Fruit fly (Drosophila melanogaster) whole organism, embryonic: Measurements from ENCODE around the gene NANS.
A peak's percentile ranks its signal among the peaks of the same experiment; 100 is the strongest.

Experiments used
- Atf-2 ChIP-seq: fragments of 200-800 bp; sonication (Bioruptor generic); optimal IDR thresholded peaks from 2 replicates; lab custom pipeline; 2016; ENCODE audit warnings: missing biosample characterization, missing genetic modification characterization
- BtbVII ChIP-seq: fragments of 200-800 bp; sonication (Bioruptor generic); optimal IDR thresholded peaks from 3 replicates; lab custom pipeline; 2017; ENCODE audit warnings: missing biosample characterization, mild to moderate bottlenecking, missing genetic modification characterization
- CG13775 ChIP-seq: fragments of 200-800 bp; sonication (Bioruptor generic); optimal IDR thresholded peaks from 3 replicates; lab custom pipeline; 2017; ENCODE audit warnings: missing biosample characterization, mild to moderate bottlenecking, missing genetic modification characterization
- CG15269 ChIP-seq: fragments of 200-800 bp; sonication (Bioruptor generic); optimal IDR thresholded peaks from 2 replicates; lab custom pipeline; 2018; ENCODE audit warnings: missing biosample characterization, mild to moderate bottlenecking, missing genetic modification characterization, moderate library complexity
- CG1602 ChIP-seq: fragments of 200-800 bp; sonication (Bioruptor generic); optimal IDR thresholded peaks from 3 replicates; lab custom pipeline; 2016; ENCODE audit warnings: missing biosample characterization, missing genetic modification characterization
- CG1603 ChIP-seq: fragments of 200-800 bp; sonication (Bioruptor generic); optimal IDR thresholded peaks from 2 replicates; lab custom pipeline; 2019; ENCODE audit warnings: missing biosample characterization, mild to moderate bottlenecking, missing genetic modification characterization, moderate library complexity
- CG1647 ChIP-seq: fragments of 200-800 bp; sonication (Bioruptor generic); optimal IDR thresholded peaks from 3 replicates; lab custom pipeline; 2016; ENCODE audit warnings: missing biosample characterization, missing genetic modification characterization
- CG17829 ChIP-seq: fragments of 200-800 bp; optimal IDR thresholded peaks from 2 replicates; lab custom pipeline; 2019; ENCODE audit warnings: missing biosample characterization, mild to moderate bottlenecking, missing genetic modification characterization, moderate library complexity
- CG18011 ChIP-seq: fragments of 200-800 bp; sonication (Bioruptor generic); optimal IDR thresholded peaks from 2 replicates; lab custom pipeline; 2017; ENCODE audit warnings: missing biosample characterization, missing genetic modification characterization, mild to moderate bottlenecking, moderate library complexity, missing genotype
- CG2712 ChIP-seq: fragments of 200-800 bp; optimal IDR thresholded peaks from 3 replicates; lab custom pipeline; 2019; ENCODE audit warnings: missing biosample characterization, mild to moderate bottlenecking, missing genetic modification characterization, moderate library complexity
- CG32772 ChIP-seq: fragments of 200-800 bp; sonication (Bioruptor generic); IDR thresholded peaks from 2 replicates; pipeline ENCODE4 v1.3.6; 2022; ENCODE audit warnings: missing biosample characterization, missing genetic modification characterization
- CG34224 ChIP-seq: fragments of 200-800 bp; sonication (Bioruptor generic); IDR thresholded peaks from 3 replicates; pipeline ENCODE4 v1.3.6; 2022; ENCODE audit warnings: missing biosample characterization, missing genetic modification characterization; ENCODE audit not compliant: partially characterized antibody
- CG34376 ChIP-seq: fragments of 200-800 bp; sonication (Bioruptor generic); optimal IDR thresholded peaks from 2 replicates; lab custom pipeline; 2018; ENCODE audit warnings: missing biosample characterization, mild to moderate bottlenecking, missing genetic modification characterization
- CG3838 ChIP-seq: fragments of 200-800 bp; sonication (Bioruptor generic); optimal IDR thresholded peaks from 3 replicates; lab custom pipeline; 2016; ENCODE audit warnings: missing biosample characterization, missing genetic modification characterization
- CG3847 ChIP-seq: fragments of 200-800 bp; sonication (Bioruptor generic); IDR thresholded peaks from 2 replicates; pipeline ENCODE4 v1.3.6; 2022; ENCODE audit warnings: missing biosample characterization, missing genetic modification characterization
- CG4617 ChIP-seq: fragments of 200-800 bp; sonication (Bioruptor generic); optimal IDR thresholded peaks from 3 replicates; lab custom pipeline; 2016; ENCODE audit warnings: missing biosample characterization, missing genetic modification characterization, borderline replicate concordance
- CG4820 ChIP-seq: fragments of 200-800 bp; sonication (Bioruptor generic); optimal IDR thresholded peaks from 3 replicates; lab custom pipeline; 2016; ENCODE audit warnings: missing biosample characterization, missing genetic modification characterization
- CG7839 ChIP-seq: fragments of 200-800 bp; sonication (Bioruptor generic); optimal IDR thresholded peaks from 3 replicates; lab custom pipeline; 2018; ENCODE audit warnings: missing biosample characterization, mild to moderate bottlenecking, missing genetic modification characterization, moderate library complexity
- ERR ChIP-seq: fragments of 200-800 bp; sonication (Bioruptor generic); optimal IDR thresholded peaks from 2 replicates; lab custom pipeline; 2016; ENCODE audit warnings: missing biosample characterization, missing genetic modification characterization
- Eip74EF ChIP-seq, 2 experiments: fragments of 200-800 bp in 1 of 2; fragments of >200 bp in 1 of 2; sonication (Bioruptor generic) in 1 of 2; optimal IDR thresholded peaks; 2 replicates each; lab custom pipeline; 2017 to 2019; ENCODE audit warnings: missing biosample characterization in 2 of 2, missing genetic modification characterization in 2 of 2, mild to moderate bottlenecking in 1 of 2, moderate library complexity in 1 of 2
- Fer1 ChIP-seq: fragments of 200-800 bp; sonication (Bioruptor generic); optimal IDR thresholded peaks from 2 replicates; lab custom pipeline; 2017; ENCODE audit warnings: missing biosample characterization, mild to moderate bottlenecking, missing genetic modification characterization
- Fer3 ChIP-seq: fragments of 200-800 bp; sonication (Bioruptor generic); optimal IDR thresholded peaks from 2 replicates; lab custom pipeline; 2018; ENCODE audit warnings: missing biosample characterization, mild to moderate bottlenecking, missing genetic modification characterization, moderate library complexity
- Gug ChIP-seq: fragments of 200-800 bp; sonication (Bioruptor generic); IDR thresholded peaks from 4 replicates; pipeline ENCODE4 v1.3.6; 2022; ENCODE audit warnings: missing biosample characterization, missing genetic modification characterization
- HHEX ChIP-seq: fragments of 200-800 bp; sonication (Bioruptor generic); optimal IDR thresholded peaks from 3 replicates; lab custom pipeline; 2017; ENCODE audit warnings: missing biosample characterization, mild to moderate bottlenecking, missing genetic modification characterization, missing genetic modification reagents
- NFAT ChIP-seq: fragments of 200-800 bp; sonication (Bioruptor generic); IDR thresholded peaks from 2 replicates; pipeline ENCODE4 v1.3.6; 2022; ENCODE audit warnings: missing biosample characterization, missing genetic modification characterization
- Opbp ChIP-seq: fragments of 200-800 bp; sonication (Bioruptor generic); IDR thresholded peaks from 3 replicates; pipeline ENCODE4 v1.3.6; 2022; ENCODE audit warnings: missing biosample characterization, missing genetic modification characterization; ENCODE audit not compliant: partially characterized antibody
- Optix ChIP-seq: fragments of 200-800 bp; sonication (Bioruptor generic); IDR thresholded peaks from 3 replicates; pipeline ENCODE4 v1.3.6; 2022; ENCODE audit warnings: missing biosample characterization, missing genetic modification characterization
- Scr ChIP-seq: fragments of 200-800 bp; sonication (Bioruptor generic); IDR thresholded peaks from 2 replicates; pipeline ENCODE4 v1.3.6; 2022; ENCODE audit warnings: missing biosample characterization, missing genetic modification characterization; ENCODE audit not compliant: partially characterized antibody
- Six4 ChIP-seq: fragments of 200-800 bp; sonication (Bioruptor generic); optimal IDR thresholded peaks from 2 replicates; lab custom pipeline; 2016; ENCODE audit warnings: missing biosample characterization, missing genetic modification characterization
- cwo ChIP-seq: fragments of 200-800 bp; sonication (Bioruptor generic); optimal IDR thresholded peaks from 3 replicates; lab custom pipeline; 2017; ENCODE audit warnings: missing biosample characterization, missing genetic modification characterization, mild to moderate bottlenecking, moderate library complexity, missing genetic modification reagents
- dpn ChIP-seq, 2 experiments: fragments of 200-800 bp; sonication (Bioruptor generic); optimal IDR thresholded peaks; 3 replicates each; lab custom pipeline; 2016; ENCODE audit warnings: missing biosample characterization in 2 of 2, missing genetic modification characterization in 2 of 2
- ewg ChIP-seq: fragments of 200-800 bp; sonication (Bioruptor generic); optimal IDR thresholded peaks from 3 replicates; lab custom pipeline; 2017; ENCODE audit warnings: mild to moderate bottlenecking, missing biosample characterization, missing genetic modification reagents, missing genetic modification characterization
- eyg ChIP-seq: fragments of 200-800 bp; sonication (Bioruptor generic); optimal IDR thresholded peaks from 3 replicates; lab custom pipeline; 2016; ENCODE audit warnings: missing biosample characterization, missing genetic modification characterization
- fd96Cb ChIP-seq: fragments of 200-800 bp; sonication (Bioruptor generic); optimal IDR thresholded peaks from 2 replicates; lab custom pipeline; 2018; ENCODE audit warnings: missing biosample characterization, mild to moderate bottlenecking, missing genetic modification characterization, moderate library complexity
- gro ChIP-seq: fragments of 200-800 bp; sonication (Bioruptor generic); optimal IDR thresholded peaks from 2 replicates; lab custom pipeline; 2016; ENCODE audit warnings: missing biosample characterization, missing genetic modification characterization
- gsb-n ChIP-seq: fragments of 200-800 bp; sonication (Bioruptor generic); optimal IDR thresholded peaks from 3 replicates; lab custom pipeline; 2018; ENCODE audit warnings: missing biosample characterization, mild to moderate bottlenecking, missing genetic modification characterization
- hth ChIP-seq: fragments of >200 bp; optimal IDR thresholded peaks from 2 replicates; lab custom pipeline; 2017; ENCODE audit warnings: inconsistent platforms
- inv ChIP-seq: fragments of 200-800 bp; sonication (Bioruptor generic); IDR thresholded peaks from 2 replicates; pipeline ENCODE4 v1.3.6; 2022; ENCODE audit warnings: missing biosample characterization, missing genetic modification characterization; ENCODE audit not compliant: partially characterized antibody
- jigr1 ChIP-seq: fragments of 200-800 bp; sonication (Bioruptor generic); IDR thresholded peaks from 3 replicates; pipeline ENCODE4 v1.3.6; 2022; ENCODE audit warnings: missing biosample characterization, missing genetic modification characterization
- nom ChIP-seq: fragments of 200-800 bp; sonication (Bioruptor generic); optimal IDR thresholded peaks from 2 replicates; lab custom pipeline; 2017; ENCODE audit warnings: missing biosample characterization, missing genetic modification characterization, mild to moderate bottlenecking, moderate library complexity, missing genetic modification reagents
- odd ChIP-seq: fragments of 200-800 bp; sonication (Bioruptor generic); optimal IDR thresholded peaks from 2 replicates; lab custom pipeline; 2017; ENCODE audit warnings: missing biosample characterization, mild to moderate bottlenecking, missing genetic modification characterization
- org-1 ChIP-seq: fragments of 200-800 bp; sonication (Bioruptor generic); optimal IDR thresholded peaks from 2 replicates; lab custom pipeline; 2017; ENCODE audit warnings: missing biosample characterization, missing genetic modification characterization
- psq ChIP-seq: fragments of 200-800 bp; sonication (Bioruptor generic); optimal IDR thresholded peaks from 2 replicates; lab custom pipeline; 2017; ENCODE audit warnings: missing biosample characterization, missing genetic modification characterization
- pzg ChIP-seq: fragments of 200-800 bp; sonication (Bioruptor generic); optimal IDR thresholded peaks from 3 replicates; lab custom pipeline; 2018; ENCODE audit warnings: missing biosample characterization, mild to moderate bottlenecking, missing genetic modification characterization, moderate library complexity
- repo ChIP-seq: fragments of 200-800 bp; sonication (Bioruptor generic); optimal IDR thresholded peaks from 2 replicates; lab custom pipeline; 2016; ENCODE audit warnings: missing biosample characterization, missing genetic modification characterization
- sim ChIP-seq: fragments of 200-800 bp; sonication (Bioruptor generic); IDR thresholded peaks from 2 replicates; pipeline ENCODE4 v1.3.6; 2022; ENCODE audit warnings: missing biosample characterization, missing genetic modification characterization
- sqz ChIP-seq: fragments of 200-800 bp; sonication (Bioruptor generic); optimal IDR thresholded peaks from 3 replicates; lab custom pipeline; 2018; ENCODE audit warnings: missing biosample characterization, mild to moderate bottlenecking, missing genetic modification characterization
- unc-4 ChIP-seq: fragments of 200-800 bp; sonication (Bioruptor generic); IDR thresholded peaks from 2 replicates; pipeline ENCODE4 v1.3.6; 2022; ENCODE audit warnings: missing biosample characterization, missing genetic modification characterization; ENCODE audit not compliant: partially characterized antibody
- wdn ChIP-seq: fragments of 200-800 bp; sonication (Bioruptor generic); IDR thresholded peaks from 2 replicates; pipeline ENCODE4 v1.3.6; 2022; ENCODE audit warnings: missing biosample characterization, missing genetic modification characterization
- wor ChIP-seq: fragments of 200-800 bp; sonication (Bioruptor generic); IDR thresholded peaks from 2 replicates; pipeline ENCODE4 v1.3.6; 2022; ENCODE audit warnings: missing biosample characterization, missing genetic modification characterization

NANS gene

DNA sequence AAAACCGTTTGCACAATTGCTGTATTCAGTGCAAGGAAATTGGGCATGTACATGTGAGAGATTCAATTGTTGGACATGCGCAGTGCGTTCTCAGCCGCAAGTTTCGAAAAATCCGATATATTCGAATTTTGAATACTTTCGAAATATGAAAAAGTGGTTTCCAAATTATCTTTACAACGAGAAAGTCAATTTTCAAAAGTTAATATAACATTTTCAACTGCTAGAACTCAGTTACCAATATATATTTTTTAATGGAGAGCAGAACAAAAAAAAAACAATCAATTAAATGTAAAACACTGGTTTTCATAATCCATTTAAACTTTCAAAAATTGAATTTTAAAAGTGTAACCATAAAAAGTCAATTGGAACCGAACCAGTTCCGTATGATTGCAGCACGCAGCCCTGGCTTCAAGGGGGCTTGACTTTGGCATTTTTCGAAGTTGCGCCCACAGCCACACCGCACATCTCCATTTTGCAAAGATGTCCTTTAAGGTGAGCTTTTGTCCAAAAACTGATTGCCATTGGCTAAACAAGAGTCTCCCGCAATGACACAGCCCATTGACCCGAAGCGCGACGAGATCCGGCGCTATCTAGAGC lies 3.9 kb upstream of the NANS start, which contains the start of the genes Scgbeta and CG17202 (continued):
- TF ChIP-seq cwo (no peak), wdn (GFP tag; lab: Robert Waterston, UW) (no peak), dpn (GFP tag; optimal IDR thresholded peaks at IDR 0.05; lab: Kevin White, UChicago) (peak in 1 of 2 experiments; percentile 17), psq (GFP tag; lab: Kevin White, UChicago) (no peak), sqz (GFP tag; lab: Kevin White, UChicago) (no peak), repo (GFP tag; lab: Kevin White, UChicago) (no peak), CG7839 (tag; lab: Kevin White, UChicago) (no peak), gro (GFP tag; lab: Kevin White, UChicago) (peak; percentile 42), pzg (GFP tag; lab: Kevin White, UChicago) (peak; percentile 78), CG1647 (GFP tag; lab: Kevin White, UChicago) (no peak), jigr1 (GFP tag; lab: Robert Waterston, UW) (no peak), HHEX (no peak), ewg (GFP tag; lab: Kevin White, UChicago) (peak; percentile 92), inv (no peak), eyg (GFP tag; lab: Kevin White, UChicago) (no peak), CG17829 (peak; percentile 27), Atf-2 (GFP tag; lab: Kevin White, UChicago) (no peak), CG3838 (no peak), Optix (GFP tag; lab: Robert Waterston, UW) (no peak), Fer3 (tag; lab: Kevin White, UChicago) (no peak), Six4 (no peak), CG34376 (peak; percentile 40), CG2712 (no peak), BtbVII (GFP tag; lab: Kevin White, UChicago) (no peak), CG13775 (GFP tag; lab: Kevin White, UChicago) (no peak), odd (GFP tag; lab: Kevin White, UChicago) (no peak), Fer1 (GFP tag; lab: Kevin White, UChicago) (peak; percentile 10), org-1 (GFP tag; lab: Kevin White, UChicago) (no peak), ERR (GFP tag; lab: Kevin White, UChicago) (no peak), unc-4 (GFP tag; lab: Robert Waterston, UW) (no peak), Gug (GFP tag; lab: Robert Waterston, UW) (no peak), sim (GFP tag; lab: Robert Waterston, UW) (no peak), CG3847 (GFP tag; lab: Robert Waterston, UW) (peak; percentile 39; the same call in 1 of the 2 replicates), Opbp (GFP tag; lab: Robert Waterston, UW) (0 out of 3 replicates have a peak, but pooled peaks have one; percentile 22), CG34224 (GFP tag; lab: Robert Waterston, UW) (no peak), wor (GFP tag; lab: Robert Waterston, UW) (no peak), CG4617 (GFP tag; lab: Kevin White, UChicago) (peak; percentile 84), fd96Cb (tag; lab: Kevin White, UChicago) (no peak), CG15269 (tag; lab: Kevin White, UChicago) (no peak), CG32772 (GFP tag; lab: Robert Waterston, UW) (no peak), Scr (GFP tag; lab: Robert Waterston, UW) (no peak), CG18011 (GFP tag; lab: Kevin White, UChicago) (no peak), NFAT (no peak), CG4820 (no peak), Eip74EF (GFP tag; optimal IDR thresholded peaks at IDR 0.05; lab: Kevin White, UChicago) (no peak), CG1603 (tag; lab: Kevin White, UChicago) (no peak), nom (GFP tag; lab: Kevin White, UChicago) (no peak), gsb-n (tag; lab: Kevin White, UChicago) (no peak), hth (no peak), CG1602 (GFP tag; lab: Kevin White, UChicago) (no peak)
